Worm (Caenorhabditis elegans) whole organism, L4 larva: Measurements from ENCODE around the gene F09E5.8.

Experiments used
- R02D3.7 ChIP-seq: fragments of 150-350 bp; sonication (generic microtip); optimal IDR thresholded peaks from 3 replicates; lab custom pipeline; 2014; ENCODE audit warnings: missing biosample characterization, missing genetic modification characterization
- T26A8.4 ChIP-seq: fragments of 200-800 bp; sonication (Bioruptor generic); IDR thresholded peaks from 2 replicates; pipeline ENCODE4 v1.3.6; 2022; ENCODE audit warnings: missing genetic modification characterization, missing compliant biosample characterization
- Y105C5A.15 ChIP-seq: fragments of 200-800 bp; sonication (Bioruptor generic); IDR thresholded peaks from 2 replicates; pipeline ENCODE4 v1.3.6; 2022; ENCODE audit warnings: missing genetic modification characterization, missing compliant biosample characterization
- Y75B8A.6 ChIP-seq: fragments of 200-800 bp; sonication (Bioruptor generic); IDR thresholded peaks from 2 replicates; pipeline ENCODE4 v1.3.6; 2022; ENCODE audit warnings: missing genetic modification reagents, missing genetic modification characterization, missing compliant biosample characterization
- aha-1 ChIP-seq: fragments of 150-350 bp; peaks from one replicate; lab custom pipeline; 2014; ENCODE audit warnings: missing biosample characterization, missing genetic modification characterization
- arid-1 ChIP-seq: fragments of 200-800 bp; sonication (Bioruptor generic); conservative IDR thresholded peaks from 2 replicates; pipeline ENCODE4 v1.3.6; 2022; ENCODE audit warnings: missing genetic modification reagents, missing genetic modification characterization, missing compliant biosample characterization
- ceh-20 ChIP-seq: fragments of 200-800 bp; sonication (Bioruptor generic); IDR thresholded peaks from 2 replicates; pipeline ENCODE4 v1.3.6; 2022; ENCODE audit warnings: missing genetic modification reagents, missing genetic modification characterization, missing compliant biosample characterization
- ceh-28 ChIP-seq: fragments of 150-350 bp; optimal IDR thresholded peaks from 2 replicates; lab custom pipeline; 2014; ENCODE audit warnings: missing biosample characterization, missing genetic modification reagents, missing genetic modification characterization
- ctbp-1 ChIP-seq: fragments of 200-800 bp; sonication (Bioruptor generic); IDR thresholded peaks from 2 replicates; pipeline ENCODE4 v1.3.6; 2022; ENCODE audit warnings: missing genetic modification reagents, missing genetic modification characterization, missing compliant biosample characterization
- daf-16 ChIP-seq, 3 experiments: sonication (generic microtip); optimal IDR thresholded peaks; 2 replicates each; lab custom pipeline; 2016 to 2017; ENCODE audit warnings: missing genetic modification characterization in 3 of 3, missing genetic modification reagents in 3 of 3, mild to moderate bottlenecking in 2 of 3, missing compliant biosample characterization in 2 of 3, missing biosample characterization in 1 of 3, moderate library complexity in 1 of 3
- dmd-6 ChIP-seq: fragments of 200-800 bp; sonication (Bioruptor generic); IDR thresholded peaks from 2 replicates; pipeline ENCODE4 v1.3.6; 2022; ENCODE audit warnings: missing genetic modification reagents, missing genetic modification characterization, missing compliant biosample characterization
- dpl-1 ChIP-seq: fragments of 150-350 bp; optimal IDR thresholded peaks from 2 replicates; lab custom pipeline; 2014; ENCODE audit warnings: missing biosample characterization, missing genetic modification reagents, missing genetic modification characterization
- dve-1 ChIP-seq: sonication (generic microtip); optimal IDR thresholded peaks from 2 replicates; lab custom pipeline; 2017; ENCODE audit warnings: antibody characterized with exemption, mild to moderate bottlenecking, missing genetic modification characterization, missing compliant biosample characterization; ENCODE audit not compliant: insufficient read depth
- egl-43 ChIP-seq: fragments of 200-800 bp; sonication (Bioruptor generic); IDR thresholded peaks from 2 replicates; pipeline ENCODE4 v1.3.6; 2022; ENCODE audit warnings: missing genetic modification reagents, missing genetic modification characterization, missing compliant biosample characterization
- fkh-10 ChIP-seq: fragments of 150-350 bp; optimal IDR thresholded peaks from 2 replicates; lab custom pipeline; 2014; ENCODE audit warnings: missing biosample characterization, missing genetic modification reagents, missing genetic modification characterization
- gei-8 ChIP-seq: fragments of 200-800 bp; sonication (Bioruptor generic); optimal IDR thresholded peaks from 2 replicates; lab custom pipeline; 2018; ENCODE audit warnings: mild to moderate bottlenecking, missing genetic modification characterization, missing compliant biosample characterization
- hif-1 ChIP-seq, 2 experiments: sonication (generic microtip); optimal IDR thresholded peaks; 2 replicates each; lab custom pipeline; 2016 to 2017; ENCODE audit warnings: missing compliant biosample characterization in 2 of 2, missing genetic modification characterization in 2 of 2, missing genetic modification reagents in 2 of 2, missing genotype in 2 of 2, mild to moderate bottlenecking in 1 of 2
- hlh-11 ChIP-seq: fragments of 200-800 bp; sonication (Bioruptor generic); optimal IDR thresholded peaks from 2 replicates; lab custom pipeline; 2018; ENCODE audit warnings: mild to moderate bottlenecking, missing genetic modification characterization, missing compliant biosample characterization
- hlh-30 ChIP-seq: sonication (generic microtip); optimal IDR thresholded peaks from 2 replicates; lab custom pipeline; 2017; ENCODE audit warnings: antibody characterized with exemption, mild to moderate bottlenecking, missing genetic modification characterization, missing compliant biosample characterization; ENCODE audit not compliant: insufficient read depth
- hmg-1.1 ChIP-seq: fragments of 200-800 bp; sonication (Bioruptor generic); IDR thresholded peaks from 2 replicates; pipeline ENCODE4 v1.3.6; 2022; ENCODE audit warnings: missing genetic modification reagents, missing genetic modification characterization, missing compliant biosample characterization
- lim-7 ChIP-seq: fragments of 200-800 bp; sonication (Bioruptor generic); IDR thresholded peaks from 2 replicates; pipeline ENCODE4 v1.3.6; 2022; ENCODE audit warnings: missing genetic modification characterization, missing compliant biosample characterization
- lin-13 ChIP-seq: fragments of 150-350 bp; optimal IDR thresholded peaks from 2 replicates; lab custom pipeline; 2014; ENCODE audit warnings: missing biosample characterization, missing genetic modification reagents, missing genetic modification characterization
- lin-38 ChIP-seq: fragments of 200-800 bp; sonication (Bioruptor generic); IDR thresholded peaks from 2 replicates; pipeline ENCODE4 v1.3.6; 2022; ENCODE audit warnings: missing genetic modification reagents, missing genetic modification characterization, missing compliant biosample characterization
- lsy-2 ChIP-seq, 2 experiments: fragments of 150-350 bp in 1 of 2; sonication (generic microtip) in 1 of 2; optimal IDR thresholded peaks; 2 replicates each; lab custom pipeline; 2014 to 2017; ENCODE audit warnings: missing biosample characterization in 2 of 2, missing genetic modification characterization in 2 of 2
- madf-5 ChIP-seq, 2 experiments: fragments of 200-800 bp; sonication (Bioruptor generic); IDR thresholded peaks; 2 replicates each; pipeline ENCODE4 v1.3.6; 2022; ENCODE audit warnings: missing compliant biosample characterization in 2 of 2, missing genetic modification characterization in 2 of 2
- mdl-1 ChIP-seq, 2 experiments: fragments of 150-350 bp in 1 of 2; sonication (generic microtip) in 1 of 2; optimal IDR thresholded peaks; 2 replicates each; lab custom pipeline; 2014 to 2017; ENCODE audit warnings: missing biosample characterization in 2 of 2, missing genetic modification characterization in 2 of 2
- mdt-29 ChIP-seq: fragments of 200-800 bp; sonication (Bioruptor generic); IDR thresholded peaks from 2 replicates; pipeline ENCODE4 v1.3.6; 2022; ENCODE audit warnings: missing genetic modification reagents, missing genetic modification characterization, missing compliant biosample characterization
- mep-1 ChIP-seq: fragments of 150-350 bp; sonication (generic microtip); optimal IDR thresholded peaks from 3 replicates; lab custom pipeline; 2014; ENCODE audit warnings: missing biosample characterization, missing genetic modification characterization
- mes-2 ChIP-seq: sonication (generic microtip); optimal IDR thresholded peaks from 2 replicates; lab custom pipeline; 2016; ENCODE audit warnings: missing genotype, mild to moderate bottlenecking, missing genetic modification characterization, missing compliant biosample characterization; ENCODE audit not compliant: poor library complexity, severe bottlenecking
- mxl-3 ChIP-seq: fragments of 200-800 bp; sonication (Bioruptor generic); optimal IDR thresholded peaks from 2 replicates; lab custom pipeline; 2018; ENCODE audit warnings: mild to moderate bottlenecking, missing genetic modification characterization, missing compliant biosample characterization
- nhr-11 ChIP-seq: fragments of 150-350 bp; optimal IDR thresholded peaks from 2 replicates; lab custom pipeline; 2014; ENCODE audit warnings: missing biosample characterization, missing genetic modification characterization
- nhr-28 ChIP-seq: fragments of 150-350 bp; optimal IDR thresholded peaks from 2 replicates; lab custom pipeline; 2014; ENCODE audit warnings: missing biosample characterization, missing genetic modification characterization
- nhr-48 ChIP-seq: sonication (generic microtip); optimal IDR thresholded peaks from 2 replicates; lab custom pipeline; 2016; ENCODE audit warnings: mild to moderate bottlenecking, missing genetic modification characterization, missing compliant biosample characterization
- nhr-6 ChIP-seq: fragments of 150-350 bp; optimal IDR thresholded peaks from 2 replicates; lab custom pipeline; 2014; ENCODE audit warnings: missing biosample characterization, missing genetic modification characterization
- nhr-77 ChIP-seq: fragments of 150-350 bp; optimal IDR thresholded peaks from 2 replicates; lab custom pipeline; 2014; ENCODE audit warnings: missing biosample characterization, missing genetic modification characterization
- rbr-2 ChIP-seq: sonication (generic microtip); optimal IDR thresholded peaks from 2 replicates; lab custom pipeline; 2016; ENCODE audit warnings: missing genotype, missing genetic modification characterization, missing compliant biosample characterization
- snpc-1.2 ChIP-seq: fragments of 200-800 bp; sonication (Bioruptor generic); IDR thresholded peaks from 2 replicates; pipeline ENCODE4 v1.3.6; 2022; ENCODE audit warnings: missing genetic modification reagents, missing genetic modification characterization, missing compliant biosample characterization
- tra-1 ChIP-seq: fragments of 200-800 bp; sonication (Bioruptor generic); IDR thresholded peaks from 2 replicates; pipeline ENCODE4 v1.3.6; 2022; ENCODE audit warnings: missing genetic modification reagents, missing genetic modification characterization, missing compliant biosample characterization
- unc-62 ChIP-seq, 3 experiments: fragments of 150-350 bp in 1 of 3; sonication (generic microtip); optimal IDR thresholded peaks in 2 of 3; peaks in 1 of 3; 1 replicate in 1 of 3; 2 replicates in 2 of 3; lab custom pipeline; 2014 to 2017; ENCODE audit warnings: missing biosample characterization in 3 of 3, missing genetic modification characterization in 3 of 3, missing genetic modification reagents in 3 of 3, missing genotype in 1 of 3
- zfp-3 ChIP-seq: fragments of 200-800 bp; sonication (Bioruptor generic); conservative IDR thresholded peaks from 2 replicates; pipeline ENCODE4 v1.3.6; 2022; ENCODE audit warnings: missing genetic modification reagents, missing genetic modification characterization, missing compliant biosample characterization
- ztf-7 ChIP-seq: fragments of 150-350 bp; optimal IDR thresholded peaks from 2 replicates; lab custom pipeline; 2014; ENCODE audit warnings: missing biosample characterization, missing genetic modification characterization

Gene F09E5.8

ce11 chrII:5324653-5325052 is 25.8 kb upstream of the F09E5.8 start:
- TF ChIP-seq nhr-28 (tag; lab: Kevin White, UChicago): peak; percentile 8
- peak in 1 of 2 experiments; percentile 93 for TF ChIP-seq unc-62 (GFP tag; optimal IDR thresholded peaks at IDR 0.05 in 1 of 2; lab: Kevin White, UChicago)
- TF ChIP-seq unc-62 (tag; optimal IDR thresholded peaks at IDR 0.05; lab: Kevin White, UChicago): no peak
- no peak for TF ChIP-seq madf-5 (GFP tag; IDR thresholded peaks at IDR 0.05; lab: Robert Waterston, UW)
- no peak for TF ChIP-seq daf-16 (GFP tag; optimal IDR thresholded peaks at IDR 0.05; lab: Kevin White, UChicago)
- TF ChIP-seq daf-16 (tag; optimal IDR thresholded peaks at IDR 0.05; lab: Kevin White, UChicago): peak; percentile 70

ce11 chrII:5326024-5326627 is 24.3 kb upstream of the F09E5.8 start:
- TF ChIP-seq dmd-6 (GFP tag; lab: Robert Waterston, UW): peak; percentile 79
- TF ChIP-seq dve-1 (tag; lab: Kevin White, UChicago): peak; percentile 68
- no peak for TF ChIP-seq daf-16 (GFP tag; optimal IDR thresholded peaks at IDR 0.05; lab: Kevin White, UChicago)
- peak; percentile 58 for TF ChIP-seq daf-16 (tag; optimal IDR thresholded peaks at IDR 0.05; lab: Kevin White, UChicago)
- TF ChIP-seq tra-1: peak; percentile 17; the same call in 1 of the 2 replicates
- peak; percentile 58; the same call in 1 of the 2 replicates for TF ChIP-seq ctbp-1 (GFP tag; lab: Robert Waterston, UW)
- peak; percentile 79 for TF ChIP-seq hlh-11 (tag; lab: Kevin White, UChicago)
- TF ChIP-seq nhr-48 (tag; lab: Kevin White, UChicago): peak; percentile 54
- 0 out of 2 replicates have a peak, but pooled peaks have one; percentile 32 for TF ChIP-seq egl-43 (GFP tag; lab: Robert Waterston, UW)
- no peak for TF ChIP-seq snpc-1.2 (GFP tag; lab: Robert Waterston, UW)
- 0 out of 2 replicates have a peak, but pooled peaks have one; percentile 20 for TF ChIP-seq arid-1 (GFP tag; lab: Robert Waterston, UW)
- peak; percentile 40 for TF ChIP-seq nhr-77 (tag; lab: Kevin White, UChicago)
- TF ChIP-seq mdl-1 (tag; optimal IDR thresholded peaks at IDR 0.05; lab: Kevin White, UChicago): peak in 1 of 2 experiments; percentile 69
- TF ChIP-seq nhr-6 (tag; lab: Kevin White, UChicago): peak; percentile 13
- TF ChIP-seq lin-13: peak; percentile 18
- 0 out of 2 replicates have a peak, but pooled peaks have one; percentile 20 for TF ChIP-seq lin-38
- TF ChIP-seq gei-8 (GFP tag; lab: Kevin White, UChicago): peak; percentile 3
- no peak for TF ChIP-seq R02D3.7 (tag; lab: Kevin White, UChicago)
- peak; percentile 61; the same call in 1 of the 2 replicates for TF ChIP-seq hmg-1.1 (GFP tag; lab: Robert Waterston, UW)
- peak in 1 of 2 experiments; percentile 48 for TF ChIP-seq hif-1 (tag; optimal IDR thresholded peaks at IDR 0.05; lab: Kevin White, UChicago)
- peak; percentile 66 for TF ChIP-seq mep-1 (tag; lab: Kevin White, UChicago)
- TF ChIP-seq lim-7 (GFP tag; lab: Robert Waterston, UW): no peak
- peak; percentile 20 for TF ChIP-seq dpl-1 (GFP tag; lab: Kevin White, UChicago)
- peak; percentile 39 for TF ChIP-seq ztf-7
- peak; percentile 25 for TF ChIP-seq mxl-3 (GFP tag; lab: Kevin White, UChicago)
- peak; percentile 83 for TF ChIP-seq fkh-10
- TF ChIP-seq zfp-3 (GFP tag; lab: Robert Waterston, UW): no peak
- peak; percentile 40 to 71 for TF ChIP-seq lsy-2 (tag; optimal IDR thresholded peaks at IDR 0.05; lab: Kevin White, UChicago)
- peak; percentile 58 for TF ChIP-seq nhr-11 (tag; lab: Kevin White, UChicago)
- peak; percentile 74; the same call in 1 of the 2 replicates for TF ChIP-seq ceh-20 (GFP tag; lab: Robert Waterston, UW)
- TF ChIP-seq nhr-28 (tag; lab: Kevin White, UChicago): peak; percentile 86
- TF ChIP-seq Y105C5A.15 (GFP tag; lab: Robert Waterston, UW): no peak
- TF ChIP-seq mes-2 (tag; lab: Kevin White, UChicago): peak; percentile 49
- TF ChIP-seq hlh-30 (tag; lab: Kevin White, UChicago): peak; percentile 70
- TF ChIP-seq ceh-28 (tag; lab: Kevin White, UChicago): no peak
- peak; percentile 58 for TF ChIP-seq aha-1 (tag; lab: Kevin White, UChicago)
- peak; percentile 70 for TF ChIP-seq rbr-2 (tag; lab: Kevin White, UChicago)
- no peak for TF ChIP-seq T26A8.4 (GFP tag; lab: Robert Waterston, UW)
- no peak for TF ChIP-seq mdt-29
- TF ChIP-seq Y75B8A.6 (GFP tag; lab: Robert Waterston, UW): no peak
